Worm (Caenorhabditis elegans): ENCODE results near the gene srx-20.

DNA sequence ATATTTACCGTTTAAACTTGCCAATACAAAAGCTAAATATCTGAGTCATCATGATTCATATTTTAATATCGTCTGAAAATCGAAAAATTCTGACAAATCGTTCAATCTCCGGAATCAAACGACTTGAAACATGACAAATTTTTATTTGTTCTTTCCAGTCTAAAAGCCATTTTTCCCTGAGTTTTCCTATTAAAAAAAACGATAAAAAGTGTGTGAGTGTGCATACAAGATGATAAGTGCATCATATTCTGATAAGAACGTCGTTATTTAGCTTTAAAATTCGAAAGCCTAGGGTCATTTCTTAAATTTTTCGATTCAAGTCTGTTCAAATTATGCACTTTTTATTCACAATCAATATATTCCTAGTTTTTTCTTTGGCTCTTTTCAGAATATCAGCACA, 38.0 kb upstream of the srx-20 start, which contains the start of gene H20E11.1:
- no peak for TF ChIP-seq him-1 (tag; optimal IDR thresholded peaks at IDR 0.05)
- no peak for TF ChIP-seq dao-5 (tag; optimal IDR thresholded peaks at IDR 0.05)

All from whole organism, L4/young adult.